Worm (Caenorhabditis elegans): ENCODE results near the gene F10C2.4.

Gene F10C2.4

ce11 chrV:12065369-12065768, 24.0 kb downstream of the F10C2.4 start, which contains the start of gene pqn-53 (continued):
- TF ChIP-seq lsy-27 (tag; optimal IDR thresholded peaks at IDR 0.05; ENCODE audit: borderline replicate concordance, insufficient read depth), result no peak
- peak; percentile 21 for TF ChIP-seq attf-5 (GFP tag; optimal IDR thresholded peaks at IDR 0.05)
- TF ChIP-seq pha-4 (tag; optimal IDR thresholded peaks at IDR 0.05), result no peak
- no peak for TF ChIP-seq hlh-26 (GFP tag; conservative IDR thresholded peaks at IDR 0.05)
- TF ChIP-seq mxl-1 (tag; optimal IDR thresholded peaks at IDR 0.05), result no peak
- no peak for TF ChIP-seq F55B11.4 (tag; optimal IDR thresholded peaks at IDR 0.05; ENCODE audit: borderline replicate concordance, insufficient read depth)
- no peak for TF ChIP-seq unc-62 (GFP tag; optimal IDR thresholded peaks at IDR 0.05)
- no peak for TF ChIP-seq Y95B8A.8 (GFP tag; IDR thresholded peaks at IDR 0.05)
- 0 out of 2 replicates have a peak, but pooled peaks have one; percentile 31 for TF ChIP-seq ekl-4 (GFP tag; IDR thresholded peaks at IDR 0.05)
- no peak for TF ChIP-seq nhr-179 (tag; optimal IDR thresholded peaks at IDR 0.05)

ce11 chrV:12065859-12066258, 24.5 kb downstream of the F10C2.4 start:
- TF ChIP-seq ztf-28 (GFP tag; IDR thresholded peaks at IDR 0.05) (no peak), lag-1 (GFP tag; IDR thresholded peaks at IDR 0.05) (no peak), pbrm-1 (GFP tag; IDR thresholded peaks at IDR 0.05) (0 out of 2 replicates have a peak, but pooled peaks have one; percentile 37), lsl-1 (GFP tag; optimal IDR thresholded peaks at IDR 0.05) (peak; percentile 86), K11D2.4 (GFP tag; IDR thresholded peaks at IDR 0.05) (0 out of 2 replicates have a peak, but pooled peaks have one; percentile 18), efl-1 (GFP tag; optimal IDR thresholded peaks at IDR 0.05) (no peak), dox-1 (GFP tag; IDR thresholded peaks at IDR 0.05) (peak; percentile 29; the same call in 1 of the 2 replicates), dpl-1 (GFP tag; optimal IDR thresholded peaks at IDR 0.05) (peak; percentile 20), egrh-3 (GFP tag; IDR thresholded peaks at IDR 0.05) (no peak), snpc-3.4 (tag; optimal IDR thresholded peaks at IDR 0.05) (peak; percentile 24), rcor-1 (GFP tag; IDR thresholded peaks at IDR 0.05) (no peak), nhr-27 (tag; optimal IDR thresholded peaks at IDR 0.05) (no peak), B0035.1 (tag; optimal IDR thresholded peaks at IDR 0.05) (no peak), F23B12.7 (tag; optimal IDR thresholded peaks at IDR 0.05; ENCODE audit: insufficient read depth) (peak; percentile 64), gei-17 (GFP tag; optimal IDR thresholded peaks at IDR 0.05) (no peak), B0261.1 (tag; optimal IDR thresholded peaks at IDR 0.05) (no peak), snpc-4 (GFP tag; optimal IDR thresholded peaks at IDR 0.05) (no peak), snpc-4 (tag; optimal IDR thresholded peaks at IDR 0.05) (peak in 1 of 4 experiments; percentile 49), F33H1.4 (GFP tag; IDR thresholded peaks at IDR 0.05) (0 out of 2 replicates have a peak, but pooled peaks have one; percentile 15)

- TF ChIP-seq ztf-22 (GFP tag; optimal IDR thresholded peaks at IDR 0.05) (no peak), ceh-79 (tag; optimal IDR thresholded peaks at IDR 0.05) (no peak), unc-62 (GFP tag; optimal IDR thresholded peaks at IDR 0.05) (no peak), cebp-1 (GFP tag; IDR thresholded peaks at IDR 0.05) (no peak), cebp-1 (tag; optimal IDR thresholded peaks at IDR 0.05) (no peak), ceh-40 (GFP tag; IDR thresholded peaks at IDR 0.05) (no peak), egl-44 (GFP tag; IDR thresholded peaks at IDR 0.05) (no peak), lin-40 (tag; optimal IDR thresholded peaks at IDR 0.05) (no peak), atf-7 (tag; optimal IDR thresholded peaks at IDR 0.05) (no peak), him-1 (tag; optimal IDR thresholded peaks at IDR 0.05) (no peak), mxl-1 (tag; optimal IDR thresholded peaks at IDR 0.05) (no peak), F49E8.2 (tag; optimal IDR thresholded peaks at IDR 0.05; ENCODE audit: insufficient read depth) (no peak), F39B2.1 (GFP tag; IDR thresholded peaks at IDR 0.05) (no peak), athp-1 (tag; optimal IDR thresholded peaks at IDR 0.05) (no peak), let-607 (tag; optimal IDR thresholded peaks at IDR 0.05) (no peak), madf-10 (tag; optimal IDR thresholded peaks at IDR 0.05) (no peak), Y67H2A.10 (GFP tag; conservative IDR thresholded peaks at IDR 0.05) (no peak)
Measured at ce11 chrV:12068437-12068836, 27.1 kb downstream of the F10C2.4 start, which contains the start of gene kmo-2. TSS of gene kmo-2 (minus strand) at chrV:12068537.

Measured in whole organism, young adult.